Worm (Caenorhabditis elegans) whole organism, L4 larva: Measurements from ENCODE around the gene str-19.

ENCODE experiments used
- F44E2.7 ChIP-seq: fragments of 200-800 bp; sonication (Bioruptor generic); IDR thresholded peaks from 2 replicates; pipeline ENCODE4 v2.1.2; 2022; ENCODE audit warnings: missing genetic modification characterization, missing compliant biosample characterization
- T26A8.4 ChIP-seq: fragments of 200-800 bp; sonication (Bioruptor generic); IDR thresholded peaks from 2 replicates; pipeline ENCODE4 v1.3.6; 2022; ENCODE audit warnings: missing genetic modification characterization, missing compliant biosample characterization
- Y48G9A.11 ChIP-seq: fragments of 200-800 bp; sonication (Bioruptor generic); IDR thresholded peaks from 2 replicates; pipeline ENCODE4 v1.3.6; 2022; ENCODE audit warnings: missing genetic modification reagents, missing genetic modification characterization, missing compliant biosample characterization
- Y75B8A.6 ChIP-seq: fragments of 200-800 bp; sonication (Bioruptor generic); IDR thresholded peaks from 2 replicates; pipeline ENCODE4 v1.3.6; 2022; ENCODE audit warnings: missing genetic modification reagents, missing genetic modification characterization, missing compliant biosample characterization
- aly-2 ChIP-seq: sonication (generic microtip); optimal IDR thresholded peaks from 2 replicates; lab custom pipeline; 2018; ENCODE audit warnings: missing biosample characterization, missing genetic modification characterization
- ceh-28 ChIP-seq: fragments of 150-350 bp; optimal IDR thresholded peaks from 2 replicates; lab custom pipeline; 2014; ENCODE audit warnings: missing biosample characterization, missing genetic modification reagents, missing genetic modification characterization
- ceh-32 ChIP-seq: sonication (generic microtip); optimal IDR thresholded peaks from 2 replicates; lab custom pipeline; 2016; ENCODE audit warnings: mild to moderate bottlenecking, missing genetic modification characterization, missing compliant biosample characterization; ENCODE audit not compliant: poor library complexity
- ceh-82 ChIP-seq: sonication (generic microtip); optimal IDR thresholded peaks from 2 replicates; lab custom pipeline; 2017; ENCODE audit warnings: missing biosample characterization, missing genetic modification characterization
- ces-1 ChIP-seq: fragments of 150-350 bp; sonication (generic microtip); optimal IDR thresholded peaks from 4 replicates; lab custom pipeline; 2014; ENCODE audit warnings: missing biosample characterization, missing genetic modification reagents, missing genetic modification characterization
- ctbp-1 ChIP-seq: fragments of 200-800 bp; sonication (Bioruptor generic); IDR thresholded peaks from 2 replicates; pipeline ENCODE4 v1.3.6; 2022; ENCODE audit warnings: missing genetic modification reagents, missing genetic modification characterization, missing compliant biosample characterization
- daf-16 ChIP-seq, 3 experiments: sonication (generic microtip); optimal IDR thresholded peaks; 2 replicates each; lab custom pipeline; 2016 to 2017; ENCODE audit warnings: missing genetic modification characterization in 3 of 3, missing genetic modification reagents in 3 of 3, mild to moderate bottlenecking in 2 of 3, missing compliant biosample characterization in 2 of 3, missing biosample characterization in 1 of 3, moderate library complexity in 1 of 3
- daf-19 ChIP-seq: fragments of 200-800 bp; sonication (Bioruptor generic); conservative IDR thresholded peaks from 2 replicates; pipeline ENCODE4 v1.3.6; 2022; ENCODE audit warnings: missing genetic modification characterization, missing compliant biosample characterization
- daf-8 ChIP-seq: fragments of 200-800 bp; sonication (Bioruptor generic); IDR thresholded peaks from 2 replicates; pipeline ENCODE4 v1.3.6; 2022; ENCODE audit warnings: missing genetic modification characterization, missing compliant biosample characterization
- dmd-6 ChIP-seq: fragments of 200-800 bp; sonication (Bioruptor generic); IDR thresholded peaks from 2 replicates; pipeline ENCODE4 v1.3.6; 2022; ENCODE audit warnings: missing genetic modification reagents, missing genetic modification characterization, missing compliant biosample characterization
- dpl-1 ChIP-seq: fragments of 150-350 bp; optimal IDR thresholded peaks from 2 replicates; lab custom pipeline; 2014; ENCODE audit warnings: missing biosample characterization, missing genetic modification reagents, missing genetic modification characterization
- duxl-1 ChIP-seq: sonication (generic microtip); optimal IDR thresholded peaks from 2 replicates; lab custom pipeline; 2016; ENCODE audit warnings: mild to moderate bottlenecking, missing genetic modification characterization, moderate library complexity, missing compliant biosample characterization; ENCODE audit not compliant: poor library complexity
- dve-1 ChIP-seq: sonication (generic microtip); optimal IDR thresholded peaks from 2 replicates; lab custom pipeline; 2017; ENCODE audit warnings: antibody characterized with exemption, mild to moderate bottlenecking, missing genetic modification characterization, missing compliant biosample characterization; ENCODE audit not compliant: insufficient read depth
- egl-27 ChIP-seq: sonication (generic microtip); optimal IDR thresholded peaks from 3 replicates; lab custom pipeline; 2017; ENCODE audit warnings: missing biosample characterization, missing genetic modification reagents, missing genetic modification characterization
- fkh-10 ChIP-seq: fragments of 150-350 bp; optimal IDR thresholded peaks from 2 replicates; lab custom pipeline; 2014; ENCODE audit warnings: missing biosample characterization, missing genetic modification reagents, missing genetic modification characterization
- gei-8 ChIP-seq: fragments of 200-800 bp; sonication (Bioruptor generic); optimal IDR thresholded peaks from 2 replicates; lab custom pipeline; 2018; ENCODE audit warnings: mild to moderate bottlenecking, missing genetic modification characterization, missing compliant biosample characterization
- hif-1 ChIP-seq, 2 experiments: sonication (generic microtip); optimal IDR thresholded peaks; 2 replicates each; lab custom pipeline; 2016 to 2017; ENCODE audit warnings: missing compliant biosample characterization in 2 of 2, missing genetic modification characterization in 2 of 2, missing genetic modification reagents in 2 of 2, missing genotype in 2 of 2, mild to moderate bottlenecking in 1 of 2
- hlh-11 ChIP-seq: fragments of 200-800 bp; sonication (Bioruptor generic); optimal IDR thresholded peaks from 2 replicates; lab custom pipeline; 2018; ENCODE audit warnings: mild to moderate bottlenecking, missing genetic modification characterization, missing compliant biosample characterization
- hlh-30 ChIP-seq: sonication (generic microtip); optimal IDR thresholded peaks from 2 replicates; lab custom pipeline; 2017; ENCODE audit warnings: antibody characterized with exemption, mild to moderate bottlenecking, missing genetic modification characterization, missing compliant biosample characterization; ENCODE audit not compliant: insufficient read depth
- hmg-1.1 ChIP-seq: fragments of 200-800 bp; sonication (Bioruptor generic); IDR thresholded peaks from 2 replicates; pipeline ENCODE4 v1.3.6; 2022; ENCODE audit warnings: missing genetic modification reagents, missing genetic modification characterization, missing compliant biosample characterization
- lin-15B ChIP-seq: fragments of 150-350 bp; sonication (generic microtip); optimal IDR thresholded peaks from 3 replicates; lab custom pipeline; 2014; ENCODE audit warnings: missing biosample characterization, missing genetic modification characterization
- lin-29 ChIP-seq: fragments of 200-800 bp; sonication (Bioruptor generic); IDR thresholded peaks from 2 replicates; pipeline ENCODE4 v1.3.6; 2022; ENCODE audit warnings: missing genetic modification reagents, missing genetic modification characterization, missing compliant biosample characterization
- lir-3 ChIP-seq: sonication (generic microtip); optimal IDR thresholded peaks from 2 replicates; lab custom pipeline; 2016; ENCODE audit warnings: mild to moderate bottlenecking, missing genetic modification characterization, missing compliant biosample characterization
- madf-9 ChIP-seq: fragments of 200-800 bp; sonication (Bioruptor generic); conservative IDR thresholded peaks from 2 replicates; pipeline ENCODE4 v1.3.6; 2022; ENCODE audit warnings: missing genetic modification reagents, missing genetic modification characterization, missing compliant biosample characterization
- mdt-29 ChIP-seq: fragments of 200-800 bp; sonication (Bioruptor generic); IDR thresholded peaks from 2 replicates; pipeline ENCODE4 v1.3.6; 2022; ENCODE audit warnings: missing genetic modification reagents, missing genetic modification characterization, missing compliant biosample characterization
- mep-1 ChIP-seq: fragments of 150-350 bp; sonication (generic microtip); optimal IDR thresholded peaks from 3 replicates; lab custom pipeline; 2014; ENCODE audit warnings: missing biosample characterization, missing genetic modification characterization
- mes-2 ChIP-seq: sonication (generic microtip); optimal IDR thresholded peaks from 2 replicates; lab custom pipeline; 2016; ENCODE audit warnings: missing genotype, mild to moderate bottlenecking, missing genetic modification characterization, missing compliant biosample characterization; ENCODE audit not compliant: poor library complexity, severe bottlenecking
- nhr-102 ChIP-seq: sonication (generic microtip); optimal IDR thresholded peaks from 2 replicates; lab custom pipeline; 2016; ENCODE audit warnings: mild to moderate bottlenecking, missing genetic modification characterization, moderate library complexity, missing compliant biosample characterization
- nhr-28 ChIP-seq: fragments of 150-350 bp; optimal IDR thresholded peaks from 2 replicates; lab custom pipeline; 2014; ENCODE audit warnings: missing biosample characterization, missing genetic modification characterization
- nhr-77 ChIP-seq: fragments of 150-350 bp; optimal IDR thresholded peaks from 2 replicates; lab custom pipeline; 2014; ENCODE audit warnings: missing biosample characterization, missing genetic modification characterization
- pha-4 ChIP-seq, 2 experiments: fragments of 150-350 bp in 1 of 2; fragments of 200-800 bp in 1 of 2; sonication (Bioruptor generic) in 1 of 2; IDR thresholded peaks in 1 of 2; optimal IDR thresholded peaks in 1 of 2; 2 replicates each; pipeline versions ENCODE4 v1.3.6 to Lab custom; 2014 to 2022; ENCODE audit warnings: missing genetic modification characterization in 2 of 2, missing genetic modification reagents in 2 of 2, missing biosample characterization in 1 of 2, missing compliant biosample characterization in 1 of 2
- pqm-1 ChIP-seq: sonication (generic microtip); optimal IDR thresholded peaks from 2 replicates; lab custom pipeline; 2017; ENCODE audit warnings: missing biosample characterization, missing genetic modification characterization
- rbr-2 ChIP-seq: sonication (generic microtip); optimal IDR thresholded peaks from 2 replicates; lab custom pipeline; 2016; ENCODE audit warnings: missing genotype, missing genetic modification characterization, missing compliant biosample characterization
- saeg-2 ChIP-seq: fragments of 200-800 bp; sonication (Bioruptor generic); IDR thresholded peaks from 2 replicates; pipeline ENCODE4 v1.3.6; 2022; ENCODE audit warnings: missing genetic modification reagents, missing genetic modification characterization, missing compliant biosample characterization
- snpc-4 ChIP-seq: fragments of 150-350 bp; optimal IDR thresholded peaks from 2 replicates; lab custom pipeline; 2014; ENCODE audit warnings: missing biosample characterization, missing genetic modification characterization
- spr-1 ChIP-seq: sonication (generic microtip); optimal IDR thresholded peaks from 2 replicates; lab custom pipeline; 2016; ENCODE audit warnings: mild to moderate bottlenecking, missing genetic modification characterization, missing compliant biosample characterization
- tag-97 ChIP-seq: fragments of 200-800 bp; sonication (Bioruptor generic); IDR thresholded peaks from 2 replicates; pipeline ENCODE4 v1.3.6; 2022; ENCODE audit warnings: missing genetic modification characterization, missing compliant biosample characterization
- tra-1 ChIP-seq: fragments of 200-800 bp; sonication (Bioruptor generic); IDR thresholded peaks from 2 replicates; pipeline ENCODE4 v1.3.6; 2022; ENCODE audit warnings: missing genetic modification reagents, missing genetic modification characterization, missing compliant biosample characterization
- unc-130 ChIP-seq: sonication (generic microtip); optimal IDR thresholded peaks from 2 replicates; lab custom pipeline; 2016; ENCODE audit warnings: missing genetic modification reagents, missing genetic modification characterization, missing compliant biosample characterization
- vab-7 ChIP-seq: fragments of 200-800 bp; sonication (Bioruptor generic); IDR thresholded peaks from 2 replicates; pipeline ENCODE4 v1.3.6; 2022; ENCODE audit warnings: missing genetic modification reagents, missing genetic modification characterization, missing compliant biosample characterization
- zfp-2 ChIP-seq: sonication (generic microtip); optimal IDR thresholded peaks from 2 replicates; lab custom pipeline; 2016; ENCODE audit warnings: mild to moderate bottlenecking, missing genetic modification characterization, missing compliant biosample characterization
- zfp-3 ChIP-seq: fragments of 200-800 bp; sonication (Bioruptor generic); conservative IDR thresholded peaks from 2 replicates; pipeline ENCODE4 v1.3.6; 2022; ENCODE audit warnings: missing genetic modification reagents, missing genetic modification characterization, missing compliant biosample characterization
- zip-11 ChIP-seq: fragments of 200-800 bp; sonication (Bioruptor generic); IDR thresholded peaks from 2 replicates; pipeline ENCODE4 v1.3.6; 2022; ENCODE audit warnings: missing genetic modification characterization, missing compliant biosample characterization
- ztf-11 ChIP-seq: fragments of 150-350 bp; optimal IDR thresholded peaks from 2 replicates; lab custom pipeline; 2014; ENCODE audit warnings: missing biosample characterization, missing genetic modification characterization
- ztf-7 ChIP-seq: fragments of 150-350 bp; optimal IDR thresholded peaks from 2 replicates; lab custom pipeline; 2014; ENCODE audit warnings: missing biosample characterization, missing genetic modification characterization

The str-19 gene

ce11 chrV:15766122-15766594 lies 21.9 kb upstream of the str-19 start, which contains the start of the genes haf-3 and F57A10.2:
Gene haf-3, minus strand, starts transcription at chrV:15766172.
Gene F57A10.2, plus strand, starts transcription at chrV:15766575.
- TF ChIP-seq tra-1 (GFP tag; lab: Robert Waterston, UW) (peak; percentile 88), fkh-10 (GFP tag; lab: Kevin White, UChicago) (peak; percentile 79), lir-3 (no peak), ceh-28 (tag; lab: Kevin White, UChicago) (no peak), aly-2 (tag; lab: Kevin White, UChicago) (no peak), ztf-11 (no peak), ztf-7 (tag; lab: Kevin White, UChicago) (peak; percentile 81), vab-7 (GFP tag; lab: Robert Waterston, UW) (peak; percentile 43; the same call in 1 of the 2 replicates), mes-2 (tag; lab: Kevin White, UChicago) (peak; percentile 93), ceh-82 (no peak), duxl-1 (peak; percentile 92), lin-15B (tag; lab: Kevin White, UChicago) (peak; percentile 68), egl-27 (no peak), unc-130 (GFP tag; lab: Kevin White, UChicago) (no peak), hlh-11 (tag; lab: Kevin White, UChicago) (peak; percentile 82), Y75B8A.6 (no peak), snpc-4 (tag; lab: Kevin White, UChicago) (peak; percentile 34), mep-1 (tag; lab: Kevin White, UChicago) (peak; percentile 94), madf-9 (GFP tag; lab: Robert Waterston, UW) (peak; percentile 56; the same call in 1 of the 2 replicates), zfp-3 (GFP tag; lab: Robert Waterston, UW) (peak; percentile 63; the same call in 1 of the 2 replicates), hif-1 (tag; optimal IDR thresholded peaks at IDR 0.05; lab: Kevin White, UChicago) (peak; percentile 44 to 54), nhr-77 (tag; lab: Kevin White, UChicago) (peak; percentile 90), saeg-2 (GFP tag; lab: Robert Waterston, UW) (no peak), daf-16 (GFP tag; optimal IDR thresholded peaks at IDR 0.05; lab: Kevin White, UChicago) (peak in 1 of 2 experiments; percentile 58), daf-16 (tag; optimal IDR thresholded peaks at IDR 0.05; lab: Kevin White, UChicago) (peak; percentile 42), dpl-1 (GFP tag; lab: Kevin White, UChicago) (peak; percentile 99), daf-8 (GFP tag; lab: Robert Waterston, UW) (no peak), dmd-6 (GFP tag; lab: Robert Waterston, UW) (peak; percentile 89), ceh-32 (tag; lab: Kevin White, UChicago) (peak; percentile 38), F44E2.7 (GFP tag; lab: Robert Waterston, UW) (no peak), pha-4 (GFP tag; IDR thresholded peaks at IDR 0.05; lab: Robert Waterston, UW) (peak; percentile 73), pha-4 (tag; optimal IDR thresholded peaks at IDR 0.05; lab: Kevin White, UChicago) (peak; percentile 46), nhr-28 (tag; lab: Kevin White, UChicago) (peak; percentile 73), rbr-2 (tag; lab: Kevin White, UChicago) (peak; percentile 88), zfp-2 (tag; lab: Kevin White, UChicago) (peak; percentile 10), mdt-29 (GFP tag; lab: Robert Waterston, UW) (no peak), dve-1 (tag; lab: Kevin White, UChicago) (peak; percentile 95), ces-1 (peak; percentile 6), T26A8.4 (GFP tag; lab: Robert Waterston, UW) (peak; percentile 94), hmg-1.1 (peak; percentile 79), pqm-1 (tag; lab: Kevin White, UChicago) (no peak), lin-29 (GFP tag; lab: Robert Waterston, UW) (peak; percentile 62; the same call in 1 of the 2 replicates), gei-8 (GFP tag; lab: Kevin White, UChicago) (no peak), spr-1 (peak; percentile 78), Y48G9A.11 (GFP tag; lab: Robert Waterston, UW) (peak; percentile 75), tag-97 (GFP tag; lab: Robert Waterston, UW) (no peak), zip-11 (GFP tag; lab: Robert Waterston, UW) (no peak), nhr-102 (tag; lab: Kevin White, UChicago) (peak; percentile 92), daf-19 (GFP tag; lab: Robert Waterston, UW) (no peak), ctbp-1 (peak; percentile 80; the same call in 1 of the 2 replicates), hlh-30 (tag; lab: Kevin White, UChicago) (peak; percentile 78)
